Fruit fly (Drosophila melanogaster): ENCODE data around the gene CG12054.

- no peak for TF ChIP-seq CG8478 (optimal IDR thresholded peaks at IDR 0.05)
- no peak for TF ChIP-seq psq (optimal IDR thresholded peaks at IDR 0.05)
- no peak for TF ChIP-seq pan (optimal IDR thresholded peaks at IDR 0.05)
These were observed 11.7 kb downstream of the CG12054 start, which contains the start of gene CG15563 for dm6 chr3R:31232236-31232635.

Measured in whole organism.